Worm (Caenorhabditis elegans): ENCODE data around the gene asm-3.

Gene asm-3

DNA sequence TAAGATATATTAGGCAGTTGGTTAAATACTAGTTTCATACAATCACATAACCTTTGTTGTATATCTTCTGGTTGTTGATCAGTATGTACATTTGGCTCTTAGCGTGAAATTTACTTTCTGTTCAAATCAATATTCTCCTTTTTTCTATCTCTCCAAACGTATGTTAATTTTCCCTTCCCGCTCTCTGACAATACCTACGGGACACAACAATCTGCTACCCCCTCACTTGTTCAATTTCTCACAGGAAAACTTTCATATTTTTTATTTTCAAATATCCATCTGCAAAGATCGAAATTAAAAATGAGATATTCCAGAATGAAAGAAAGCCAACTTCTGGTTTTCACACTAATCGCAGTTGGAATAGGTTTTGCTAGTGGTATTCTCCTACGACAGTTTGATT is 8.2 kb upstream of the asm-3 start, which contains the start of gene glt-7:
TSS of gene glt-7 (plus strand) at position 301 of the 400 bp plus-strand sequence.
- TF ChIP-seq lin-26 (GFP tag; IDR thresholded peaks at IDR 0.05) (no peak), nhr-179 (tag; optimal IDR thresholded peaks at IDR 0.05) (no peak), xnd-1 (tag; optimal IDR thresholded peaks at IDR 0.05) (no peak), cebp-1 (GFP tag; IDR thresholded peaks at IDR 0.05) (no peak), cebp-1 (tag; optimal IDR thresholded peaks at IDR 0.05) (no peak), Y79H2A.3 (GFP tag; conservative IDR thresholded peaks at IDR 0.05) (no peak), attf-6 (GFP tag; IDR thresholded peaks at IDR 0.05) (no peak), madf-3 (GFP tag; IDR thresholded peaks at IDR 0.05) (no peak), efl-1 (GFP tag; optimal IDR thresholded peaks at IDR 0.05) (no peak), madf-10 (tag; optimal IDR thresholded peaks at IDR 0.05) (no peak), ztf-26 (tag; optimal IDR thresholded peaks at IDR 0.05) (no peak), ama-1 (optimal IDR thresholded peaks at IDR 0.05) (no peak), ama-1 (GFP tag; optimal IDR thresholded peaks at IDR 0.05) (no peak)

DNA sequence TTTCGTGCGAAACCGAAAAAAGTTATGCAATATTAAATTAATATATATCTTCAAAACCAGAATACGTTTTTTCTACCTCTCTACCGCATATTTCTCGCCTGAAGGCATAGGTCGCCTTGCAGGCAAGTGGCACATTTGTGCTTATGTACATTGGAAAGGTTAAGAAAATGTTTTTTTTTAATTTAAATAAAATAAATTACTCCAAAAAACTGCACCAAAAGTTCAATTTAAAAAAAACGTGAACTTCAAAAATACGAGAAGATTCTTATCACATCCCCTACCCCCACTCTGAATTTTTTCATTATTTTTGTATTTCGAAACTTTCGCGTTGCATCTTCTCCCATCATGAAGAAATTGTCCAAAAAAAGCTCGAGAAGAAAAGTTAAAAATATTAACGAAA is 743 bp upstream of the asm-3 start, which contains the start of gene W03G1.2:
TSS of gene W03G1.2 (plus strand) at position 301 of the 400 bp plus-strand sequence.
- TF ChIP-seq tbp1 (GFP tag; optimal IDR thresholded peaks at IDR 0.05) (no peak), ceh-91 (GFP tag; IDR thresholded peaks at IDR 0.05) (no peak), nhr-80 (tag; optimal IDR thresholded peaks at IDR 0.05) (no peak), F57C9.4 (tag; optimal IDR thresholded peaks at IDR 0.05) (no peak), ccch-3 (GFP tag; optimal IDR thresholded peaks at IDR 0.05) (no peak), egl-44 (GFP tag; IDR thresholded peaks at IDR 0.05) (no peak), lin-35 (GFP tag; optimal IDR thresholded peaks at IDR 0.05) (no peak), lin-40 (tag; optimal IDR thresholded peaks at IDR 0.05) (no peak), nfyb-1 (GFP tag; IDR thresholded peaks at IDR 0.05) (no peak), ceh-79 (tag; optimal IDR thresholded peaks at IDR 0.05) (no peak), sptf-2 (GFP tag; optimal IDR thresholded peaks at IDR 0.05) (no peak), nhr-27 (tag; optimal IDR thresholded peaks at IDR 0.05) (no peak), nfya-2 (GFP tag; IDR thresholded peaks at IDR 0.05) (no peak), nhr-120 (GFP tag; IDR thresholded peaks at IDR 0.05) (no peak), egl-18 (GFP tag; IDR thresholded peaks at IDR 0.05) (no peak), Y53F4B.3 (GFP tag; IDR thresholded peaks at IDR 0.05) (no peak), die-1 (tag; optimal IDR thresholded peaks at IDR 0.05) (no peak)

- TF ChIP-seq nhr-80 (tag; optimal IDR thresholded peaks at IDR 0.05) (peak; percentile 63), hlh-26 (GFP tag; conservative IDR thresholded peaks at IDR 0.05) (no peak), nfya-1 (tag; optimal IDR thresholded peaks at IDR 0.05; ENCODE audit: borderline replicate concordance, insufficient read depth) (no peak)
These were observed 1.0 kb downstream of the asm-3 start for ce11 chrIV:522566-522965.

- TF ChIP-seq lin-26 (GFP tag; IDR thresholded peaks at IDR 0.05): no peak
- 0 out of 2 replicates have a peak, but pooled peaks have one; percentile 26 for TF ChIP-seq rcor-1 (GFP tag; IDR thresholded peaks at IDR 0.05)
- no peak for TF ChIP-seq ztf-22 (GFP tag; optimal IDR thresholded peaks at IDR 0.05)
- TF ChIP-seq F22D6.2 (tag; optimal IDR thresholded peaks at IDR 0.05): no peak
- TF ChIP-seq ztf-3 (GFP tag; optimal IDR thresholded peaks at IDR 0.05): no peak
- TF ChIP-seq madf-8 (GFP tag; conservative IDR thresholded peaks at IDR 0.05): no peak
- no peak for TF ChIP-seq hmg-20 (GFP tag; IDR thresholded peaks at IDR 0.05)
- TF ChIP-seq mel-28 (tag; optimal IDR thresholded peaks at IDR 0.05; ENCODE audit: borderline replicate concordance): no peak
- peak; percentile 75 for TF ChIP-seq madf-6 (GFP tag; IDR thresholded peaks at IDR 0.05)
- peak; percentile 67 for TF ChIP-seq D2030.7 (GFP tag; IDR thresholded peaks at IDR 0.05)
- peak; percentile 73 for TF ChIP-seq efl-1 (GFP tag; optimal IDR thresholded peaks at IDR 0.05)
- no peak for TF ChIP-seq nfya-1 (tag; optimal IDR thresholded peaks at IDR 0.05; ENCODE audit: borderline replicate concordance, insufficient read depth)
- no peak for TF ChIP-seq Y67H2A.10 (GFP tag; conservative IDR thresholded peaks at IDR 0.05)
- peak; percentile 37 for TF ChIP-seq tbp1 (GFP tag; optimal IDR thresholded peaks at IDR 0.05)
- no peak for TF ChIP-seq attf-6 (GFP tag; IDR thresholded peaks at IDR 0.05)
- no peak for TF ChIP-seq lin-35 (GFP tag; optimal IDR thresholded peaks at IDR 0.05)
- peak; percentile 55 for TF ChIP-seq lsl-1 (GFP tag; optimal IDR thresholded peaks at IDR 0.05)
- no peak for TF ChIP-seq ceh-40 (GFP tag; IDR thresholded peaks at IDR 0.05)
- no peak for TF ChIP-seq hlh-26 (GFP tag; conservative IDR thresholded peaks at IDR 0.05)
- no peak for TF ChIP-seq snpc-4 (GFP tag; optimal IDR thresholded peaks at IDR 0.05)
- TF ChIP-seq snpc-4 (tag; optimal IDR thresholded peaks at IDR 0.05): no peak
These were observed 4.2 kb downstream of the asm-3 start, which contains the start of gene pig-1 for ce11 chrIV:519409-519808. TSS of gene pig-1 (minus strand) at chrIV:519457.
